Worm (Caenorhabditis elegans) whole organism, L3 larva: ENCODE data around the gene Y51A2A.4.
"Not testable (repeated sequence)": the region's sequence is repeated elsewhere in the genome, so short reads cannot be mapped to it uniquely, and the experiment has no call there.

Experiments
- ZK546.5 ChIP-seq: sonication (generic microtip); optimal IDR thresholded peaks from 2 replicates; lab custom pipeline; 2017; ENCODE audit warnings: missing biosample characterization, missing genetic modification characterization
- aly-2 ChIP-seq: fragments of 150-350 bp; optimal IDR thresholded peaks from 2 replicates; lab custom pipeline; 2014; ENCODE audit warnings: missing biosample characterization, missing genetic modification characterization
- ceh-16 ChIP-seq: sonication (generic microtip); optimal IDR thresholded peaks from 2 replicates; lab custom pipeline; 2017; ENCODE audit warnings: missing biosample characterization, missing genetic modification characterization
- ceh-82 ChIP-seq: fragments of 150-350 bp; optimal IDR thresholded peaks from 2 replicates; lab custom pipeline; 2014; ENCODE audit warnings: missing biosample characterization, missing genetic modification characterization
- ceh-9 ChIP-seq: sonication (generic microtip); optimal IDR thresholded peaks from 2 replicates; lab custom pipeline; 2018; ENCODE audit warnings: missing biosample characterization, missing genetic modification characterization
- daf-12 ChIP-seq: fragments of 150-350 bp; optimal IDR thresholded peaks from 2 replicates; lab custom pipeline; 2014; ENCODE audit warnings: missing biosample characterization, missing genetic modification reagents, missing genetic modification characterization
- egl-27 ChIP-seq: sonication (generic microtip); optimal IDR thresholded peaks from 4 replicates; lab custom pipeline; 2017; ENCODE audit warnings: missing biosample characterization, missing genetic modification reagents, missing genetic modification characterization
- egl-5 ChIP-seq: fragments of 150-350 bp; optimal IDR thresholded peaks from 2 replicates; lab custom pipeline; 2017; ENCODE audit warnings: missing biosample characterization, missing genetic modification reagents, missing genetic modification characterization, inconsistent platforms
- elt-1 ChIP-seq: fragments of 150-350 bp; optimal IDR thresholded peaks from 2 replicates; lab custom pipeline; 2014; ENCODE audit warnings: missing biosample characterization, missing genetic modification characterization
- elt-2 ChIP-seq: sonication (generic microtip); optimal IDR thresholded peaks from 2 replicates; lab custom pipeline; 2016; ENCODE audit warnings: missing genetic modification reagents, mild to moderate bottlenecking, missing genetic modification characterization, missing compliant biosample characterization
- eor-1 ChIP-seq, 2 experiments: fragments of 150-350 bp; optimal IDR thresholded peaks; 2 replicates each; lab custom pipeline; 2014 to 2018; ENCODE audit warnings: missing biosample characterization in 2 of 2, missing genetic modification characterization in 2 of 2
- fkh-10 ChIP-seq: sonication (generic microtip); optimal IDR thresholded peaks from 2 replicates; lab custom pipeline; 2017; ENCODE audit warnings: missing biosample characterization, missing genetic modification reagents, missing genetic modification characterization
- fkh-2 ChIP-seq: fragments of 150-350 bp; optimal IDR thresholded peaks from 2 replicates; lab custom pipeline; 2014; ENCODE audit warnings: missing biosample characterization, missing genetic modification reagents, missing genetic modification characterization
- fos-1 ChIP-seq: fragments of 150-350 bp; optimal IDR thresholded peaks from 2 replicates; lab custom pipeline; 2014; ENCODE audit warnings: missing biosample characterization, missing genetic modification characterization
- hmg-11 ChIP-seq: sonication (generic microtip); optimal IDR thresholded peaks from 2 replicates; lab custom pipeline; 2016; ENCODE audit warnings: missing genetic modification characterization, missing compliant biosample characterization
- jun-1 ChIP-seq: fragments of 150-350 bp; optimal IDR thresholded peaks from 2 replicates; lab custom pipeline; 2014; ENCODE audit warnings: missing biosample characterization, missing genetic modification reagents, missing genetic modification characterization
- lin-15B ChIP-seq: fragments of 150-350 bp; optimal IDR thresholded peaks from 2 replicates; lab custom pipeline; 2014; ENCODE audit warnings: missing biosample characterization, missing genetic modification characterization
- lin-39 ChIP-seq: fragments of 150-350 bp; optimal IDR thresholded peaks from 2 replicates; lab custom pipeline; 2018; ENCODE audit warnings: missing biosample characterization, missing genetic modification reagents, missing genetic modification characterization
- lsy-12 ChIP-seq: sonication (generic microtip); optimal IDR thresholded peaks from 2 replicates; lab custom pipeline; 2016; ENCODE audit warnings: mild to moderate bottlenecking, missing genetic modification characterization, missing compliant biosample characterization
- mdl-1 ChIP-seq: fragments of 150-350 bp; optimal IDR thresholded peaks from 2 replicates; lab custom pipeline; 2014; ENCODE audit warnings: missing biosample characterization, missing genetic modification characterization
- nfya-1 ChIP-seq: sonication (generic microtip); optimal IDR thresholded peaks from 2 replicates; lab custom pipeline; 2017; ENCODE audit warnings: missing genetic modification characterization, mild to moderate bottlenecking, missing compliant biosample characterization, antibody characterized with exemption, moderate library complexity; ENCODE audit not compliant: insufficient read depth
- nhr-11 ChIP-seq: fragments of 150-350 bp; optimal IDR thresholded peaks from 2 replicates; lab custom pipeline; 2014; ENCODE audit warnings: missing biosample characterization, missing genetic modification characterization
- nhr-12 ChIP-seq: fragments of 150-350 bp; optimal IDR thresholded peaks from 2 replicates; lab custom pipeline; 2014; ENCODE audit warnings: missing biosample characterization, missing genetic modification characterization
- nhr-25 ChIP-seq: sonication (generic microtip); optimal IDR thresholded peaks from 2 replicates; lab custom pipeline; 2017; ENCODE audit warnings: missing biosample characterization, missing genetic modification characterization
- nhr-43 ChIP-seq: sonication (generic microtip); optimal IDR thresholded peaks from 2 replicates; lab custom pipeline; 2016; ENCODE audit warnings: mild to moderate bottlenecking, missing genetic modification characterization, missing compliant biosample characterization; ENCODE audit not compliant: poor library complexity, severe bottlenecking
- nhr-67 ChIP-seq: fragments of 150-350 bp; optimal IDR thresholded peaks from 2 replicates; lab custom pipeline; 2014; ENCODE audit warnings: missing biosample characterization, missing genetic modification characterization
- nhr-76 ChIP-seq: fragments of 150-350 bp; sonication (generic microtip); optimal IDR thresholded peaks from 5 replicates; lab custom pipeline; 2014; ENCODE audit warnings: missing biosample characterization, missing genetic modification characterization
- nhr-77 ChIP-seq: fragments of 150-350 bp; optimal IDR thresholded peaks from 2 replicates; lab custom pipeline; 2014; ENCODE audit warnings: missing biosample characterization, missing genetic modification characterization
- pha-4 ChIP-seq: fragments of 150-350 bp; optimal IDR thresholded peaks from 2 replicates; lab custom pipeline; 2014; ENCODE audit warnings: missing biosample characterization, missing genetic modification reagents, missing genetic modification characterization
- pqm-1 ChIP-seq: fragments of 150-350 bp; optimal IDR thresholded peaks from 2 replicates; lab custom pipeline; 2017; ENCODE audit warnings: missing biosample characterization, missing genetic modification characterization, inconsistent platforms
- sea-2 ChIP-seq: fragments of 150-350 bp; sonication (generic microtip); optimal IDR thresholded peaks from 4 replicates; lab custom pipeline; 2014; ENCODE audit warnings: missing biosample characterization, missing genetic modification reagents, missing genetic modification characterization
- skn-1 ChIP-seq: fragments of 150-350 bp; optimal IDR thresholded peaks from 2 replicates; lab custom pipeline; 2014; ENCODE audit warnings: missing biosample characterization, missing genetic modification characterization
- snpc-4 ChIP-seq: fragments of 150-350 bp; optimal IDR thresholded peaks from 2 replicates; lab custom pipeline; 2014; ENCODE audit warnings: missing biosample characterization, missing genetic modification characterization
- tbx-2 ChIP-seq: sonication (generic microtip); optimal IDR thresholded peaks from 2 replicates; lab custom pipeline; 2016; ENCODE audit warnings: mild to moderate bottlenecking, missing genetic modification characterization, missing compliant biosample characterization
- unc-39 ChIP-seq: sonication (generic microtip); optimal IDR thresholded peaks from 4 replicates; lab custom pipeline; 2017; ENCODE audit warnings: missing biosample characterization, missing genetic modification characterization
- unc-62 ChIP-seq: fragments of 150-350 bp; sonication (generic microtip); optimal IDR thresholded peaks from 4 replicates; lab custom pipeline; 2014; ENCODE audit warnings: missing biosample characterization, missing genetic modification reagents, missing genetic modification characterization
- zag-1 ChIP-seq: fragments of 150-350 bp; optimal IDR thresholded peaks from 2 replicates; lab custom pipeline; 2014; ENCODE audit warnings: missing biosample characterization, missing genetic modification characterization
- ztf-11 ChIP-seq: fragments of 150-350 bp; optimal IDR thresholded peaks from 2 replicates; lab custom pipeline; 2014; ENCODE audit warnings: missing biosample characterization, missing genetic modification characterization
- ztf-4 ChIP-seq: fragments of 150-350 bp; optimal IDR thresholded peaks from 2 replicates; lab custom pipeline; 2014; ENCODE audit warnings: missing biosample characterization, missing genetic modification characterization

Gene Y51A2A.4

ce11 chrV:18298506-18298905 is 7.8 kb downstream of the Y51A2A.4 start, which contains the start of gene Y51A2A.5:
Y51A2A.5 (plus strand) TSS chrV:18298806.
- TF ChIP-seq lin-15B (tag; lab: Kevin White, UChicago) = no peak
- no peak for TF ChIP-seq zag-1 (tag; lab: Kevin White, UChicago)
- no peak for TF ChIP-seq ceh-82
- TF ChIP-seq snpc-4 (tag; lab: Kevin White, UChicago) = no peak
- TF ChIP-seq ceh-16 (tag; lab: Kevin White, UChicago) = no peak
- TF ChIP-seq hmg-11 (tag; lab: Kevin White, UChicago) = no peak
- TF ChIP-seq skn-1 (tag; lab: Kevin White, UChicago) = no peak
- TF ChIP-seq pqm-1 = no peak
- no peak for TF ChIP-seq tbx-2 (tag; lab: Kevin White, UChicago)
- no peak for TF ChIP-seq pha-4
- no peak for TF ChIP-seq fkh-10
- no peak for TF ChIP-seq nhr-67 (tag; lab: Kevin White, UChicago)
- TF ChIP-seq lin-39 (tag; lab: Kevin White, UChicago) = no peak
- TF ChIP-seq eor-1 (tag; optimal IDR thresholded peaks at IDR 0.05; lab: Kevin White, UChicago) = no peak
- no peak for TF ChIP-seq egl-5
- no peak for TF ChIP-seq ZK546.5 (tag; lab: Kevin White, UChicago)
- TF ChIP-seq daf-12 (tag; lab: Kevin White, UChicago) = no peak
- no peak for TF ChIP-seq aly-2 (tag; lab: Kevin White, UChicago)
- TF ChIP-seq, all 47 proteins: peak for 0

- no peak for TF ChIP-seq ceh-82
- no peak for TF ChIP-seq nhr-77 (tag; lab: Kevin White, UChicago)
These were observed 8.6 kb downstream of the Y51A2A.4 start for ce11 chrV:18299313-18299712.

- not testable (repeated sequence) for TF ChIP-seq eor-1 (tag; optimal IDR thresholded peaks at IDR 0.05; lab: Kevin White, UChicago); ztf-4 (tag; lab: Kevin White, UChicago); ceh-16 (tag; lab: Kevin White, UChicago)
These were observed 11.7 kb downstream of the Y51A2A.4 start, which contains the start of gene Y51A2A.6 for ce11 chrV:18302414-18302813. Y51A2A.6 (plus strand) TSS chrV:18302714.

- TF ChIP-seq nhr-11 = no peak
- TF ChIP-seq elt-1 (tag; lab: Kevin White, UChicago) = no peak
- TF ChIP-seq nhr-12 (tag; lab: Kevin White, UChicago) = no peak
- TF ChIP-seq unc-62 (GFP tag; lab: Kevin White, UChicago) = no peak
- no peak for TF ChIP-seq nfya-1 (tag; lab: Kevin White, UChicago)
- no peak for TF ChIP-seq nhr-43 (tag; lab: Kevin White, UChicago)
- TF ChIP-seq eor-1 (tag; optimal IDR thresholded peaks at IDR 0.05; lab: Kevin White, UChicago) = no peak
- TF ChIP-seq ZK546.5 (tag; lab: Kevin White, UChicago) = no peak
- no peak for TF ChIP-seq fos-1 (tag; lab: Kevin White, UChicago)
- TF ChIP-seq nhr-25 (tag; lab: Kevin White, UChicago) = no peak
- TF ChIP-seq daf-12 (tag; lab: Kevin White, UChicago) = no peak
- TF ChIP-seq mdl-1 = no peak
- TF ChIP-seq nhr-76 (tag; lab: Kevin White, UChicago) = no peak
- TF ChIP-seq skn-1 (tag; lab: Kevin White, UChicago) = no peak
- no peak for TF ChIP-seq fkh-10
These were observed 27.6 kb downstream of the Y51A2A.4 start, which contains the start of gene fbxb-119 for ce11 chrV:18318312-18318711. fbxb-119 (plus strand) TSS chrV:18318612.

- no peak for TF ChIP-seq snpc-4 (tag; lab: Kevin White, UChicago)
- no peak for TF ChIP-seq fkh-2
- no peak for TF ChIP-seq aly-2 (tag; lab: Kevin White, UChicago)
- no peak for TF ChIP-seq nhr-11
- peak; percentile 3 for TF ChIP-seq pqm-1
- TF ChIP-seq elt-2 = peak; percentile 50
These were observed 32.5 kb downstream of the Y51A2A.4 start, which contains the start of gene B0462.5 for ce11 chrV:18323231-18323630. B0462.5 (minus strand) TSS chrV:18323331.

ce11 chrV:18324525-18324924 is 33.8 kb downstream of the Y51A2A.4 start:
- TF ChIP-seq nhr-11 = no peak
- TF ChIP-seq pqm-1 = peak; percentile 15
- TF ChIP-seq nhr-12 (tag; lab: Kevin White, UChicago) = no peak
- TF ChIP-seq ceh-9 (tag; lab: Kevin White, UChicago) = no peak
- no peak for TF ChIP-seq daf-12 (tag; lab: Kevin White, UChicago)
- no peak for TF ChIP-seq fkh-10
- TF ChIP-seq fos-1 (tag; lab: Kevin White, UChicago) = no peak
- TF ChIP-seq egl-27 = no peak
- no peak for TF ChIP-seq ZK546.5 (tag; lab: Kevin White, UChicago)
- TF ChIP-seq skn-1 (tag; lab: Kevin White, UChicago) = no peak
- TF ChIP-seq aly-2 (tag; lab: Kevin White, UChicago) = no peak
- TF ChIP-seq lsy-12 (tag; lab: Kevin White, UChicago) = no peak
- no peak for TF ChIP-seq snpc-4 (tag; lab: Kevin White, UChicago)
- peak; percentile 51 for TF ChIP-seq jun-1 (tag; lab: Kevin White, UChicago)
- no peak for TF ChIP-seq hmg-11 (tag; lab: Kevin White, UChicago)
- no peak for TF ChIP-seq lin-39 (tag; lab: Kevin White, UChicago)
- TF ChIP-seq nfya-1 (tag; lab: Kevin White, UChicago) = no peak
- no peak for TF ChIP-seq mdl-1
- peak; percentile 9 for TF ChIP-seq pha-4
- no peak for TF ChIP-seq unc-39 (tag; lab: Kevin White, UChicago)
- TF ChIP-seq egl-5 = no peak
- TF ChIP-seq nhr-67 (tag; lab: Kevin White, UChicago) = no peak
- no peak for TF ChIP-seq elt-1 (tag; lab: Kevin White, UChicago)
- no peak for TF ChIP-seq sea-2 (GFP tag; lab: Kevin White, UChicago)
- TF ChIP-seq nhr-76 (tag; lab: Kevin White, UChicago) = no peak
- TF ChIP-seq ztf-11 = no peak
- TF ChIP-seq elt-2 = peak; percentile 73
- TF ChIP-seq zag-1 (tag; lab: Kevin White, UChicago) = no peak
